Fruit fly (Drosophila melanogaster) whole organism, wandering third instar larva: ENCODE measurements around the gene CG7367.

ENCODE experiments used
- Hnf4 ChIP-seq: fragments of 200-800 bp; sonication (Bioruptor generic); optimal IDR thresholded peaks from 2 replicates; lab custom pipeline; 2016; ENCODE audit warnings: missing biosample characterization, mild to moderate bottlenecking, missing genetic modification characterization
- rgr ChIP-seq: fragments of 200-800 bp; sonication (Bioruptor generic); optimal IDR thresholded peaks from 3 replicates; lab custom pipeline; 2016; ENCODE audit warnings: missing biosample characterization, mild to moderate bottlenecking, missing genetic modification characterization

- no peak for TF ChIP-seq Hnf4 (GFP tag; lab: Kevin White, UChicago)
- peak; percentile 45 for TF ChIP-seq rgr (GFP tag; lab: Kevin White, UChicago)
Measured at dm6 chr2L:8088025-8088789, 48.6 kb upstream of the CG7367 start.
